Fruit fly (Drosophila melanogaster): Measurements from ENCODE around the gene Srp9.

Srp9 gene

dm6 chr3L:7984623-7985237, 48.6 kb downstream of the Srp9 start:
- TF ChIP-seq CG12605 (GFP tag; IDR thresholded peaks at IDR 0.05): no peak
- TF ChIP-seq EcR (GFP tag; optimal IDR thresholded peaks at IDR 0.05): peak; percentile 75
- TF ChIP-seq CG34367 (tag; optimal IDR thresholded peaks at IDR 0.05): no peak
- TF ChIP-seq CG9948 (tag; optimal IDR thresholded peaks at IDR 0.05): no peak
- TF ChIP-seq CG32121 (GFP tag; IDR thresholded peaks at IDR 0.05): no peak
